Fruit fly (Drosophila melanogaster) whole organism: Measurements from ENCODE around the gene CG9676.

Experiments used
- pan ChIP-seq: fragments of >200 bp; optimal IDR thresholded peaks from 2 replicates; lab custom pipeline; 2017
- usp ChIP-seq: fragments of >200 bp; optimal IDR thresholded peaks from 2 replicates; lab custom pipeline; 2017; ENCODE audit warnings: missing biosample characterization, missing genetic modification characterization, mixed read lengths

dm6 chrX:16747467-16747866 is 47.5 kb upstream of the CG9676 start:
- TF ChIP-seq usp (GFP tag; lab: Kevin White, UChicago) (no peak), pan (no peak)
